Worm (Caenorhabditis elegans) whole organism, L2 larva: ENCODE measurements around the gene grl-24.

Source experiments
- C34F6.9 ChIP-seq: fragments of 150-350 bp; optimal IDR thresholded peaks from 2 replicates; lab custom pipeline; 2014; ENCODE audit warnings: missing biosample characterization, missing genetic modification characterization
- F13H6.1 ChIP-seq: sonication (generic microtip); optimal IDR thresholded peaks from 2 replicates; lab custom pipeline; 2016; ENCODE audit warnings: missing genetic modification characterization, missing compliant biosample characterization
- R02D3.7 ChIP-seq: fragments of 150-350 bp; optimal IDR thresholded peaks from 2 replicates; lab custom pipeline; 2014; ENCODE audit warnings: missing biosample characterization, missing genetic modification characterization
- ama-1 ChIP-seq: fragments of 150-350 bp; optimal IDR thresholded peaks from 2 replicates; lab custom pipeline; 2018; ENCODE audit warnings: inconsistent platforms
- blmp-1 ChIP-seq: sonication (generic microtip); optimal IDR thresholded peaks from 2 replicates; lab custom pipeline; 2017; ENCODE audit warnings: missing genetic modification characterization, mild to moderate bottlenecking, missing compliant biosample characterization, antibody characterized with exemption, moderate library complexity; ENCODE audit not compliant: insufficient read depth
- ceh-16 ChIP-seq: fragments of 150-350 bp; optimal IDR thresholded peaks from 2 replicates; lab custom pipeline; 2014; ENCODE audit warnings: missing biosample characterization, missing genetic modification characterization
- crh-2 ChIP-seq: sonication (generic microtip); optimal IDR thresholded peaks from 2 replicates; lab custom pipeline; 2017; ENCODE audit warnings: missing biosample characterization, missing genetic modification characterization
- dmd-4 ChIP-seq: sonication (generic microtip); optimal IDR thresholded peaks from 2 replicates; lab custom pipeline; 2017; ENCODE audit warnings: missing biosample characterization, missing genetic modification characterization
- egl-27 ChIP-seq: sonication (generic microtip); optimal IDR thresholded peaks from 3 replicates; lab custom pipeline; 2017; ENCODE audit warnings: missing biosample characterization, missing genetic modification reagents, missing genetic modification characterization
- elt-1 ChIP-seq: fragments of 150-350 bp; optimal IDR thresholded peaks from 2 replicates; lab custom pipeline; 2014; ENCODE audit warnings: missing biosample characterization, missing genetic modification characterization
- fos-1 ChIP-seq: fragments of 150-350 bp; optimal IDR thresholded peaks from 2 replicates; lab custom pipeline; 2014; ENCODE audit warnings: missing biosample characterization, missing genetic modification characterization
- gmeb-1 ChIP-seq: fragments of 150-350 bp; optimal IDR thresholded peaks from 2 replicates; lab custom pipeline; 2014; ENCODE audit warnings: missing biosample characterization, missing genetic modification characterization
- lin-13 ChIP-seq: fragments of 150-350 bp; optimal IDR thresholded peaks from 2 replicates; lab custom pipeline; 2014; ENCODE audit warnings: missing biosample characterization, missing genetic modification reagents, missing genetic modification characterization
- mab-5 ChIP-seq: fragments of 150-350 bp; optimal IDR thresholded peaks from 2 replicates; lab custom pipeline; 2014; ENCODE audit warnings: missing biosample characterization, missing genetic modification characterization
- mdl-1 ChIP-seq, 2 experiments: fragments of 150-350 bp in 1 of 2; sonication (generic microtip) in 1 of 2; optimal IDR thresholded peaks; 2 replicates each; lab custom pipeline; 2017; ENCODE audit warnings: missing biosample characterization in 2 of 2, missing genetic modification characterization in 2 of 2
- nhr-10 ChIP-seq: sonication (generic microtip); optimal IDR thresholded peaks from 2 replicates; lab custom pipeline; 2017; ENCODE audit warnings: missing biosample characterization, missing genetic modification characterization
- nhr-129 ChIP-seq: fragments of 150-350 bp; optimal IDR thresholded peaks from 2 replicates; lab custom pipeline; 2014; ENCODE audit warnings: missing biosample characterization, missing genetic modification characterization
- nhr-21 ChIP-seq: fragments of 150-350 bp; optimal IDR thresholded peaks from 2 replicates; lab custom pipeline; 2014; ENCODE audit warnings: missing biosample characterization, missing genetic modification characterization
- nhr-23 ChIP-seq: fragments of 150-350 bp; optimal IDR thresholded peaks from 2 replicates; lab custom pipeline; 2014; ENCODE audit warnings: missing biosample characterization, missing genetic modification reagents, missing genetic modification characterization
- nhr-237 ChIP-seq: fragments of 150-350 bp; optimal IDR thresholded peaks from 2 replicates; lab custom pipeline; 2014; ENCODE audit warnings: missing biosample characterization, missing genetic modification characterization
- nhr-25 ChIP-seq: fragments of 150-350 bp; sonication (generic microtip); optimal IDR thresholded peaks from 3 replicates; lab custom pipeline; 2014; ENCODE audit warnings: missing biosample characterization, missing genetic modification characterization
- nhr-6 ChIP-seq: fragments of 150-350 bp; optimal IDR thresholded peaks from 2 replicates; lab custom pipeline; 2014; ENCODE audit warnings: missing biosample characterization, missing genetic modification characterization
- nhr-77 ChIP-seq: fragments of 150-350 bp; optimal IDR thresholded peaks from 2 replicates; lab custom pipeline; 2014; ENCODE audit warnings: missing biosample characterization, missing genetic modification characterization
- peb-1 ChIP-seq: fragments of 150-350 bp; optimal IDR thresholded peaks from 2 replicates; lab custom pipeline; 2014; ENCODE audit warnings: missing biosample characterization, missing genetic modification characterization
- sem-4 ChIP-seq: fragments of 150-350 bp; optimal IDR thresholded peaks from 2 replicates; lab custom pipeline; 2014; ENCODE audit warnings: missing biosample characterization, missing genetic modification reagents, missing genetic modification characterization
- skn-1 ChIP-seq: sonication (generic microtip); optimal IDR thresholded peaks from 2 replicates; lab custom pipeline; 2017; ENCODE audit warnings: missing biosample characterization, missing genetic modification characterization
- sma-3 ChIP-seq: sonication (generic microtip); optimal IDR thresholded peaks from 2 replicates; lab custom pipeline; 2016; ENCODE audit warnings: missing genetic modification reagents, missing genetic modification characterization, missing compliant biosample characterization
- sma-9 ChIP-seq, 2 experiments: fragments of 150-350 bp in 1 of 2; sonication (generic microtip) in 1 of 2; optimal IDR thresholded peaks; 2 replicates each; lab custom pipeline; 2014 to 2016; ENCODE audit warnings: missing genetic modification characterization in 2 of 2, mild to moderate bottlenecking in 1 of 2, missing biosample characterization in 1 of 2, missing compliant biosample characterization in 1 of 2, missing genetic modification reagents in 1 of 2, moderate library complexity in 1 of 2
- unc-55 ChIP-seq: fragments of 150-350 bp; sonication (generic microtip); optimal IDR thresholded peaks from 3 replicates; lab custom pipeline; 2014; ENCODE audit warnings: missing biosample characterization, missing genetic modification reagents, missing genetic modification characterization
- ztf-1 ChIP-seq: fragments of 200-800 bp; sonication (Bioruptor generic); conservative IDR thresholded peaks from 2 replicates; pipeline ENCODE4 v1.3.6; 2022; ENCODE audit warnings: missing genetic modification characterization, missing compliant biosample characterization
- ztf-11 ChIP-seq: sonication (generic microtip); optimal IDR thresholded peaks from 2 replicates; lab custom pipeline; 2017; ENCODE audit warnings: missing biosample characterization, missing genetic modification characterization
- ztf-4 ChIP-seq: fragments of 150-350 bp; optimal IDR thresholded peaks from 2 replicates; lab custom pipeline; 2014; ENCODE audit warnings: missing biosample characterization, missing genetic modification characterization

grl-24 gene

ce11 chrIV:17471870-17472459, 3.7 kb downstream of the grl-24 start, which contains the start of gene epic-1:
TSS of gene epic-1 (minus strand) at chrIV:17471920.
- TF ChIP-seq nhr-23 (tag; lab: Kevin White, UChicago): no peak
- TF ChIP-seq nhr-21 (tag; lab: Kevin White, UChicago): peak; percentile 43
- peak; percentile 14 for TF ChIP-seq ama-1 (lab: Kevin White, UChicago)
- TF ChIP-seq nhr-25 (tag; lab: Kevin White, UChicago): peak; percentile 82
- TF ChIP-seq ceh-16: no peak
- TF ChIP-seq sma-3 (GFP tag; lab: Kevin White, UChicago): peak; percentile 41
- TF ChIP-seq nhr-129: peak; percentile 44
- no peak for TF ChIP-seq unc-55 (GFP tag; lab: Kevin White, UChicago)
- no peak for TF ChIP-seq mdl-1 (tag; optimal IDR thresholded peaks at IDR 0.05; lab: Kevin White, UChicago)
- peak; percentile 2 for TF ChIP-seq crh-2 (tag; lab: Kevin White, UChicago)
- peak; percentile 24 for TF ChIP-seq sem-4 (tag; lab: Kevin White, UChicago)
- peak; percentile 35 for TF ChIP-seq egl-27 (tag; lab: Kevin White, UChicago)
- TF ChIP-seq blmp-1 (tag; lab: Kevin White, UChicago): peak; percentile 45
- TF ChIP-seq ztf-11 (tag; lab: Kevin White, UChicago): no peak
- TF ChIP-seq, all 48 proteins: peak for 9

- TF ChIP-seq gmeb-1 (tag; lab: Kevin White, UChicago): no peak
- no peak for TF ChIP-seq ceh-16
- peak; percentile 28 for TF ChIP-seq lin-13 (GFP tag; lab: Kevin White, UChicago)
- TF ChIP-seq ztf-4 (tag; lab: Kevin White, UChicago): peak; percentile 35
- TF ChIP-seq R02D3.7 (tag; lab: Kevin White, UChicago): no peak
- no peak for TF ChIP-seq elt-1 (tag; lab: Kevin White, UChicago)
- TF ChIP-seq nhr-25 (tag; lab: Kevin White, UChicago): peak; percentile 73
- TF ChIP-seq ama-1 (lab: Kevin White, UChicago): peak; percentile 21
Observed at ce11 chrIV:17470096-17470602, 5.5 kb downstream of the grl-24 start, which contains the start of gene F11E6.4. TSS of gene F11E6.4 (minus strand) at chrIV:17470354.

- TF ChIP-seq C34F6.9 (tag; lab: Kevin White, UChicago): peak; percentile 38
- TF ChIP-seq nhr-77 (tag; lab: Kevin White, UChicago): no peak
- TF ChIP-seq dmd-4 (tag; lab: Kevin White, UChicago): no peak
- no peak for TF ChIP-seq nhr-25 (tag; lab: Kevin White, UChicago)
- TF ChIP-seq unc-55 (GFP tag; lab: Kevin White, UChicago): peak; percentile 68
- TF ChIP-seq, all 48 proteins: peak for 2
Observed at ce11 chrIV:17467825-17468224, 7.8 kb downstream of the grl-24 start.

- no peak for TF ChIP-seq nhr-10 (tag; lab: Kevin White, UChicago)
- no peak for TF ChIP-seq mdl-1 (tag; optimal IDR thresholded peaks at IDR 0.05; lab: Kevin White, UChicago)
- no peak for TF ChIP-seq nhr-77 (tag; lab: Kevin White, UChicago)
- TF ChIP-seq dmd-4 (tag; lab: Kevin White, UChicago): no peak
- no peak for TF ChIP-seq skn-1 (tag; lab: Kevin White, UChicago)
- TF ChIP-seq C34F6.9 (tag; lab: Kevin White, UChicago): no peak
- TF ChIP-seq ztf-1: no peak
- TF ChIP-seq sem-4 (tag; lab: Kevin White, UChicago): no peak
- TF ChIP-seq sma-9 (GFP tag; optimal IDR thresholded peaks at IDR 0.05; lab: Kevin White, UChicago): peak; percentile 59
- no peak for TF ChIP-seq sma-9 (tag; optimal IDR thresholded peaks at IDR 0.05; lab: Kevin White, UChicago)
- peak; percentile 9 for TF ChIP-seq crh-2 (tag; lab: Kevin White, UChicago)
- TF ChIP-seq peb-1 (tag; lab: Kevin White, UChicago): no peak
- peak; percentile 30 for TF ChIP-seq fos-1 (tag; lab: Kevin White, UChicago)
- no peak for TF ChIP-seq nhr-6 (tag; lab: Kevin White, UChicago)
- no peak for TF ChIP-seq sma-3 (GFP tag; lab: Kevin White, UChicago)
- TF ChIP-seq mab-5 (tag; lab: Kevin White, UChicago): no peak
- no peak for TF ChIP-seq ceh-16
- peak; percentile 40 for TF ChIP-seq gmeb-1 (tag; lab: Kevin White, UChicago)
Observed at ce11 chrIV:17467325-17467724, 8.3 kb downstream of the grl-24 start, which contains the start of gene elo-2. TSS of gene elo-2 (minus strand) at chrIV:17467408.

ce11 chrIV:17465886-17466285, 9.8 kb downstream of the grl-24 start, which contains the start of gene F11E6.6:
TSS of gene F11E6.6 (minus strand) at chrIV:17465986.
- TF ChIP-seq mab-5 (tag; lab: Kevin White, UChicago) (no peak), nhr-237 (tag; lab: Kevin White, UChicago) (no peak), sma-3 (GFP tag; lab: Kevin White, UChicago) (no peak), fos-1 (tag; lab: Kevin White, UChicago) (peak; percentile 48), F13H6.1 (tag; lab: Kevin White, UChicago) (no peak)
